Fruit fly (Drosophila melanogaster): ENCODE data around the gene CG46270.

DNA sequence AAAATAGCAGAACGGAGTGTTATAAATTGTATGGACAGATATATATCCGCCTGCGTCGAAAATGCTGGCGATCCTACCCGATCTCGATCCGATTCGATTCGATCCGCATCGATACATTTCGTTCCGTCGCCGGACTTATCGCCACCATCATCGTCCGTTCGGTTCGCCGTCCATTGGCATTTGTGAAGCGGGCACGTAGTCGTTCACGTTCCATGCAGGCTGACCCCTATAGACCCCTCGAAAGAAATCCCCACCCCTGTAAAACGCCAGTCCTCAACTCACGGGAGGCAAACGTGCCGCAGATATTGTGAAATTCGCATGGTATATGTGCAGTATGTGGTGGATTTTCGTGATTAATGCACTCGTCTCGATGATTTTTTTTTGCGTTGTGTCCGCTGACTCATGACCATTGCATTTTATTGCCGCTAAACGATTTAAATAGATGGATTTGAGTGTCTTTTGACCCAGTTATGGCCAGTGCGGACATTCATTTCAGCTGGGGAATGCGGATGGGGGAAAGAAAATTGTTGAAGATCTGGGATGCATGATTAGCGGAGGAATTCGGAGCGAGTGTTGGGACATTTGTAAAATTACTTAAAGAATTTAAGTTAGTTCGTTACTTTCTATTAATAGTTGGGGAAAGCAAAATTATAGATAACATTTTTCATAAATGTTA lies 36.2 kb downstream of the CG46270 start:
- TF ChIP-seq bab1 (GFP tag; optimal IDR thresholded peaks at IDR 0.05), result no peak
- TF ChIP-seq Crg-1 (GFP tag; optimal IDR thresholded peaks at IDR 0.05), result no peak
- no peak for TF ChIP-seq CG1620 (GFP tag; optimal IDR thresholded peaks at IDR 0.05)
- no peak for TF ChIP-seq toe (GFP tag; optimal IDR thresholded peaks at IDR 0.05)
- TF ChIP-seq ovo (GFP tag; optimal IDR thresholded peaks at IDR 0.05), result no peak
- TF ChIP-seq kay (GFP tag; ENCODE audit: borderline replicate concordance), result peak; percentile 76
- TF ChIP-seq CG33017 (tag; optimal IDR thresholded peaks at IDR 0.05), result no peak
- TF ChIP-seq cnc (optimal IDR thresholded peaks at IDR 0.05), result no peak
- no peak for TF ChIP-seq CG11617 (GFP tag; optimal IDR thresholded peaks at IDR 0.05)
- TF ChIP-seq CG7045 (GFP tag; optimal IDR thresholded peaks at IDR 0.05), result no peak
- TF ChIP-seq Hr96 (GFP tag; optimal IDR thresholded peaks at IDR 0.05), result no peak
- no peak for TF ChIP-seq CG5204 (GFP tag; optimal IDR thresholded peaks at IDR 0.05)
- no peak for TF ChIP-seq CG14711 (tag; optimal IDR thresholded peaks at IDR 0.05)
- TF ChIP-seq CG12768 (GFP tag; optimal IDR thresholded peaks at IDR 0.05), result no peak

Measured in whole organism, adult.